Fruit fly (Drosophila melanogaster) whole organism, embryonic: ENCODE data around the gene CG13920.

Experiments used
- CG10267 ChIP-seq: fragments of 200-800 bp; sonication (Bioruptor generic); optimal IDR thresholded peaks from 2 replicates; lab custom pipeline; 2018; ENCODE audit warnings: missing biosample characterization, mild to moderate bottlenecking, missing genetic modification characterization, moderate library complexity
- CG11085 ChIP-seq: fragments of 200-800 bp; sonication (Bioruptor generic); IDR thresholded peaks from 2 replicates; pipeline ENCODE4 v1.3.6; 2022; ENCODE audit warnings: missing biosample characterization, missing genetic modification characterization
- CG11093 ChIP-seq: fragments of 200-800 bp; sonication (Bioruptor generic); IDR thresholded peaks from 3 replicates; pipeline ENCODE4 v1.3.6; 2022; ENCODE audit warnings: missing biosample characterization, missing genetic modification characterization
- CG11456 ChIP-seq: fragments of 200-800 bp; sonication (Bioruptor generic); IDR thresholded peaks from 3 replicates; pipeline ENCODE4 v1.3.6; 2022; ENCODE audit warnings: missing biosample characterization, missing genetic modification characterization
- CG12299 ChIP-seq: fragments of 200-800 bp; sonication (Bioruptor generic); optimal IDR thresholded peaks from 2 replicates; lab custom pipeline; 2018; ENCODE audit warnings: missing biosample characterization, mild to moderate bottlenecking, missing genetic modification characterization
- CG13296 ChIP-seq: fragments of 200-800 bp; sonication (Bioruptor generic); optimal IDR thresholded peaks from 3 replicates; lab custom pipeline; 2018; ENCODE audit warnings: missing biosample characterization, mild to moderate bottlenecking, missing genetic modification characterization
- CG15269 ChIP-seq: fragments of 200-800 bp; sonication (Bioruptor generic); optimal IDR thresholded peaks from 2 replicates; lab custom pipeline; 2018; ENCODE audit warnings: missing biosample characterization, mild to moderate bottlenecking, missing genetic modification characterization, moderate library complexity
- CG1647 ChIP-seq: fragments of 200-800 bp; sonication (Bioruptor generic); optimal IDR thresholded peaks from 3 replicates; lab custom pipeline; 2016; ENCODE audit warnings: missing biosample characterization, missing genetic modification characterization
- CG17359 ChIP-seq: fragments of 200-800 bp; sonication (Bioruptor generic); optimal IDR thresholded peaks from 3 replicates; lab custom pipeline; 2018; ENCODE audit warnings: missing biosample characterization, mild to moderate bottlenecking, missing genetic modification characterization, moderate library complexity
- CG17361 ChIP-seq: fragments of 200-800 bp; sonication (Bioruptor generic); IDR thresholded peaks from 3 replicates; pipeline ENCODE4 v1.3.6; 2022; ENCODE audit warnings: missing biosample characterization, missing genetic modification characterization
- CG2129 ChIP-seq: fragments of 200-800 bp; sonication (Bioruptor generic); IDR thresholded peaks from 2 replicates; pipeline ENCODE4 v1.3.6; 2022; ENCODE audit warnings: missing biosample characterization, missing genetic modification characterization; ENCODE audit not compliant: partially characterized antibody
- CG2199 ChIP-seq: fragments of 200-800 bp; sonication (Bioruptor generic); IDR thresholded peaks from 3 replicates; pipeline ENCODE4 v1.3.6; 2022; ENCODE audit warnings: missing biosample characterization, missing genetic modification characterization
- CG3065 ChIP-seq: fragments of 200-800 bp; sonication (Bioruptor generic); optimal IDR thresholded peaks from 2 replicates; lab custom pipeline; 2016; ENCODE audit warnings: missing biosample characterization, missing genetic modification characterization
- CG32532 ChIP-seq: fragments of 200-800 bp; sonication (Bioruptor generic); IDR thresholded peaks from 2 replicates; pipeline ENCODE4 v1.3.6; 2022; ENCODE audit warnings: missing biosample characterization, missing genetic modification characterization
- CG32767 ChIP-seq: fragments of 200-800 bp; sonication (Bioruptor generic); IDR thresholded peaks from 2 replicates; pipeline ENCODE4 v1.3.6; 2022; ENCODE audit warnings: missing biosample characterization, missing genetic modification characterization
- CG33557 ChIP-seq: fragments of 200-800 bp; sonication (Bioruptor generic); optimal IDR thresholded peaks from 2 replicates; lab custom pipeline; 2019; ENCODE audit warnings: missing biosample characterization, mild to moderate bottlenecking, missing genetic modification characterization, moderate library complexity
- CG4854 ChIP-seq: fragments of 200-800 bp; sonication (Bioruptor generic); optimal IDR thresholded peaks from 2 replicates; lab custom pipeline; 2016; ENCODE audit warnings: missing biosample characterization, missing genetic modification characterization, inconsistent platforms
- CG6175 ChIP-seq: fragments of 200-800 bp; sonication (Bioruptor generic); IDR thresholded peaks from 3 replicates; pipeline ENCODE4 v1.3.6; 2022; ENCODE audit warnings: missing biosample characterization, missing genetic modification characterization
- CG8290 ChIP-seq, 3 experiments: fragments of 200-800 bp; sonication (Bioruptor generic); optimal IDR thresholded peaks; 2 replicates each; lab custom pipeline; 2016 to 2019; ENCODE audit warnings: missing biosample characterization in 3 of 3, missing genetic modification characterization in 3 of 3, mild to moderate bottlenecking in 2 of 3, moderate library complexity in 1 of 3
- CG9932 ChIP-seq: fragments of 200-800 bp; sonication (Bioruptor generic); IDR thresholded peaks from 2 replicates; pipeline ENCODE4 v1.3.6; 2022; ENCODE audit warnings: missing biosample characterization, missing genetic modification characterization
- Dp ChIP-seq: fragments of 200-800 bp; sonication (Bioruptor generic); optimal IDR thresholded peaks from 2 replicates; lab custom pipeline; 2018; ENCODE audit warnings: missing biosample characterization, mild to moderate bottlenecking, missing genetic modification characterization, moderate library complexity
- Dref ChIP-seq: fragments of 200-800 bp; sonication (Bioruptor generic); IDR thresholded peaks from 2 replicates; pipeline ENCODE4 v1.3.6; 2022; ENCODE audit warnings: missing biosample characterization, missing genetic modification characterization
- ERR ChIP-seq: fragments of 200-800 bp; sonication (Bioruptor generic); optimal IDR thresholded peaks from 2 replicates; lab custom pipeline; 2016; ENCODE audit warnings: missing biosample characterization, missing genetic modification characterization
- Hr3 ChIP-seq: fragments of 200-800 bp; sonication (Bioruptor generic); optimal IDR thresholded peaks from 3 replicates; lab custom pipeline; 2016; ENCODE audit warnings: missing biosample characterization, missing genetic modification characterization
- Jarid2 ChIP-seq: fragments of 200-800 bp; sonication (Bioruptor generic); optimal IDR thresholded peaks from 3 replicates; lab custom pipeline; 2017; ENCODE audit warnings: mild to moderate bottlenecking, missing biosample characterization, missing genetic modification reagents, missing genetic modification characterization
- MTF-1 ChIP-seq: fragments of 200-800 bp; sonication (Bioruptor generic); optimal IDR thresholded peaks from 2 replicates; lab custom pipeline; 2018; ENCODE audit warnings: missing biosample characterization, mild to moderate bottlenecking, missing genetic modification characterization, borderline replicate concordance
- Mrtf ChIP-seq: fragments of 200-800 bp; sonication (Bioruptor generic); IDR thresholded peaks from 3 replicates; pipeline ENCODE4 v1.3.6; 2022; ENCODE audit warnings: missing biosample characterization, missing genetic modification characterization
- Nf-YB ChIP-seq: fragments of 200-800 bp; sonication (Bioruptor generic); optimal IDR thresholded peaks from 3 replicates; lab custom pipeline; 2019; ENCODE audit warnings: missing biosample characterization, mild to moderate bottlenecking, missing genetic modification characterization, moderate library complexity
- Oaz ChIP-seq: fragments of 200-800 bp; sonication (Bioruptor generic); IDR thresholded peaks from 2 replicates; pipeline ENCODE4 v1.3.6; 2022; ENCODE audit warnings: missing biosample characterization, missing genetic modification characterization
- Sin3A ChIP-seq: fragments of >200 bp; optimal IDR thresholded peaks from 2 replicates; lab custom pipeline; 2018
- Taf1 ChIP-seq: fragments of 200-800 bp; sonication (Bioruptor generic); IDR thresholded peaks from 2 replicates; pipeline ENCODE4 v1.3.6; 2022; ENCODE audit warnings: missing biosample characterization, missing genetic modification characterization
- Trl ChIP-seq, 3 experiments: fragments of >200 bp in 2 of 3; fragments of 200-800 bp in 1 of 3; sonication (Bioruptor generic) in 1 of 3; optimal IDR thresholded peaks; 2 replicates in 1 of 3; 3 replicates in 2 of 3; lab custom pipeline; 2016 to 2017; ENCODE audit warnings: missing biosample characterization in 1 of 3, missing genetic modification characterization in 1 of 3
- Xbp1 ChIP-seq: fragments of 200-800 bp; sonication (Bioruptor generic); optimal IDR thresholded peaks from 3 replicates; lab custom pipeline; 2016; ENCODE audit warnings: missing biosample characterization, mild to moderate bottlenecking, missing genetic modification characterization
- br ChIP-seq: fragments of >200 bp; optimal IDR thresholded peaks from 2 replicates; lab custom pipeline; 2017
- bsh ChIP-seq, 2 experiments: fragments of 200-800 bp; sonication (Bioruptor generic); optimal IDR thresholded peaks; 2 replicates each; lab custom pipeline; 2017 to 2018; ENCODE audit warnings: mild to moderate bottlenecking in 2 of 2, missing biosample characterization in 2 of 2, missing genetic modification characterization in 2 of 2, moderate library complexity in 1 of 2
- cato ChIP-seq: fragments of 200-800 bp; sonication (Bioruptor generic); optimal IDR thresholded peaks from 2 replicates; lab custom pipeline; 2016; ENCODE audit warnings: missing biosample characterization, missing genetic modification characterization, borderline replicate concordance
- caup ChIP-seq: fragments of 200-800 bp; sonication (Bioruptor generic); optimal IDR thresholded peaks from 3 replicates; lab custom pipeline; 2017; ENCODE audit warnings: missing biosample characterization, mild to moderate bottlenecking, missing genetic modification characterization, moderate library complexity; ENCODE audit not compliant: severe bottlenecking
- da ChIP-seq: fragments of 200-800 bp; sonication (Bioruptor generic); optimal IDR thresholded peaks from 2 replicates; lab custom pipeline; 2016; ENCODE audit warnings: missing biosample characterization, missing genetic modification characterization
- fd96Cb ChIP-seq: fragments of 200-800 bp; sonication (Bioruptor generic); optimal IDR thresholded peaks from 2 replicates; lab custom pipeline; 2018; ENCODE audit warnings: missing biosample characterization, mild to moderate bottlenecking, missing genetic modification characterization, moderate library complexity
- lbe ChIP-seq: fragments of 200-800 bp; sonication (Bioruptor generic); optimal IDR thresholded peaks from 2 replicates; lab custom pipeline; 2016; ENCODE audit warnings: missing biosample characterization, mild to moderate bottlenecking, missing genetic modification characterization
- lilli ChIP-seq: fragments of 200-800 bp; sonication (Bioruptor generic); optimal IDR thresholded peaks from 3 replicates; lab custom pipeline; 2016; ENCODE audit warnings: missing biosample characterization, missing genetic modification characterization
- lmd ChIP-seq: fragments of 200-800 bp; sonication (Bioruptor generic); IDR thresholded peaks from 2 replicates; pipeline ENCODE4 v1.3.6; 2022; ENCODE audit warnings: missing biosample characterization, missing genetic modification characterization
- mam ChIP-seq: fragments of 200-800 bp; sonication (Bioruptor generic); optimal IDR thresholded peaks from 3 replicates; lab custom pipeline; 2016; ENCODE audit warnings: missing biosample characterization, missing genetic modification characterization
- otp ChIP-seq: fragments of 200-800 bp; sonication (Bioruptor generic); IDR thresholded peaks from 3 replicates; pipeline ENCODE4, ENCODE4 v1.3.6; 2022; ENCODE audit warnings: missing biosample characterization, missing genetic modification characterization
- sd ChIP-seq: fragments of 200-800 bp; sonication (Bioruptor generic); optimal IDR thresholded peaks from 3 replicates; lab custom pipeline; 2018; ENCODE audit warnings: missing biosample characterization, mild to moderate bottlenecking, missing genetic modification characterization, moderate library complexity
- slbo ChIP-seq: fragments of 200-800 bp; sonication (Bioruptor generic); IDR thresholded peaks from 2 replicates; pipeline ENCODE4 v1.3.6; 2022; ENCODE audit warnings: missing biosample characterization, missing genetic modification characterization
- slou ChIP-seq: fragments of 200-800 bp; sonication (Bioruptor generic); optimal IDR thresholded peaks from 3 replicates; lab custom pipeline; 2016; ENCODE audit warnings: missing biosample characterization, missing genetic modification characterization
- tna ChIP-seq: fragments of 200-800 bp; sonication (Bioruptor generic); IDR thresholded peaks from 2 replicates; pipeline ENCODE4 v1.3.6; 2022; ENCODE audit warnings: missing biosample characterization, missing genetic modification characterization; ENCODE audit not compliant: partially characterized antibody
- unc-4 ChIP-seq: fragments of 200-800 bp; sonication (Bioruptor generic); IDR thresholded peaks from 2 replicates; pipeline ENCODE4 v1.3.6; 2022; ENCODE audit warnings: missing biosample characterization, missing genetic modification characterization; ENCODE audit not compliant: partially characterized antibody
- zf30C ChIP-seq: fragments of 200-800 bp; sonication (Bioruptor generic); optimal IDR thresholded peaks from 3 replicates; lab custom pipeline; 2018; ENCODE audit warnings: missing biosample characterization, mild to moderate bottlenecking, missing genetic modification characterization

The CG13920 gene

dm6 chr3L:1668504-1668903, 19.8 kb downstream of the CG13920 start, which contains the start of gene RpL23A (continued):
- peak; percentile 92 for TF ChIP-seq CG2199 (GFP tag; lab: Robert Waterston, UW)
- peak; percentile 96 for TF ChIP-seq CG9932 (GFP tag; lab: Robert Waterston, UW)
- peak; percentile 87 for TF ChIP-seq Sin3A (lab: Kevin White, UChicago)
- TF ChIP-seq Dp (GFP tag; lab: Kevin White, UChicago), result peak; percentile 87
- TF ChIP-seq cato, result peak; percentile 89
- peak; percentile 94 for TF ChIP-seq lilli (GFP tag; lab: Kevin White, UChicago)
- peak; percentile 95 for TF ChIP-seq da
- peak; percentile 74 for TF ChIP-seq fd96Cb
- peak; percentile 96 for TF ChIP-seq Xbp1 (GFP tag; lab: Kevin White, UChicago)
- TF ChIP-seq CG12299, result peak; percentile 82
- TF ChIP-seq Dref (GFP tag; lab: Robert Waterston, UW), result peak; percentile 56
- TF ChIP-seq CG11085, result peak; percentile 96
- peak; percentile 71; the same call in 1 of the 2 replicates for TF ChIP-seq Taf1 (GFP tag; lab: Robert Waterston, UW)
- TF ChIP-seq CG6175 (GFP tag; lab: Robert Waterston, UW), result peak; percentile 90
- peak; percentile 59 for TF ChIP-seq zf30C (GFP tag; lab: Kevin White, UChicago)
- TF ChIP-seq bsh (GFP tag; optimal IDR thresholded peaks at IDR 0.05; lab: Kevin White, UChicago), result peak in 1 of 2 experiments; percentile 86
- peak; percentile 95 for TF ChIP-seq CG8290 (GFP tag; optimal IDR thresholded peaks at IDR 0.05; lab: Kevin White, UChicago)
- peak; percentile 84 to 99 for TF ChIP-seq CG8290 (tag; optimal IDR thresholded peaks at IDR 0.05; lab: Kevin White, UChicago)
- peak; percentile 85 for TF ChIP-seq Jarid2
- no peak for TF ChIP-seq tna
- TF ChIP-seq CG17361, result peak; percentile 89
- TF ChIP-seq Trl (optimal IDR thresholded peaks at IDR 0.05; lab: Kevin White, UChicago), result peak in 1 of 2 experiments; percentile 18
- TF ChIP-seq Trl (GFP tag; optimal IDR thresholded peaks at IDR 0.05; lab: Kevin White, UChicago), result peak; percentile 99
- TF ChIP-seq Nf-YB (GFP tag; lab: Kevin White, UChicago), result peak; percentile 79
- TF ChIP-seq CG2129 (GFP tag; lab: Robert Waterston, UW), result no peak
- TF ChIP-seq CG32767 (GFP tag; lab: Robert Waterston, UW), result peak; percentile 66
- TF ChIP-seq CG4854 (GFP tag; lab: Kevin White, UChicago), result peak; percentile 96
- peak; percentile 87 for TF ChIP-seq Oaz (GFP tag; lab: Robert Waterston, UW)
- TF ChIP-seq sd (tag; lab: Kevin White, UChicago), result peak; percentile 92
- TF ChIP-seq Mrtf (GFP tag; lab: Robert Waterston, UW), result peak; percentile 90
- peak; percentile 86 for TF ChIP-seq CG15269 (tag; lab: Kevin White, UChicago)
- TF ChIP-seq CG1647 (GFP tag; lab: Kevin White, UChicago), result peak; percentile 97
- TF ChIP-seq CG11093, result peak; percentile 81
- TF ChIP-seq ERR (GFP tag; lab: Kevin White, UChicago), result peak; percentile 95
- TF ChIP-seq Hr3, result peak; percentile 92
- peak; percentile 48 for TF ChIP-seq unc-4
- TF ChIP-seq lbe (GFP tag; lab: Kevin White, UChicago), result peak; percentile 77
- TF ChIP-seq caup, result peak; percentile 99
- TF ChIP-seq slbo (GFP tag; lab: Robert Waterston, UW), result peak; percentile 96
- peak; percentile 92 for TF ChIP-seq CG13296 (GFP tag; lab: Kevin White, UChicago)
- peak; percentile 97 for TF ChIP-seq CG32532 (GFP tag; lab: Robert Waterston, UW)
- TF ChIP-seq br (lab: Kevin White, UChicago), result no peak
- TF ChIP-seq CG3065, result peak; percentile 94
- peak; percentile 97 for TF ChIP-seq MTF-1 (GFP tag; lab: Kevin White, UChicago)
- peak; percentile 91 for TF ChIP-seq lmd (GFP tag; lab: Robert Waterston, UW)
- peak; percentile 97 for TF ChIP-seq mam (GFP tag; lab: Kevin White, UChicago)
- peak; percentile 87 for TF ChIP-seq CG33557 (GFP tag; lab: Kevin White, UChicago)
- TF ChIP-seq CG10267, result peak; percentile 100
- TF ChIP-seq slou (GFP tag; lab: Kevin White, UChicago), result peak; percentile 96
- TF ChIP-seq CG17359 (tag; lab: Kevin White, UChicago), result peak; percentile 92
- TF ChIP-seq otp, result peak; percentile 96
- peak; percentile 98 for TF ChIP-seq CG11456
